Worm (Caenorhabditis elegans) whole organism, L3 larva: ENCODE data around the gene F20H11.4.

Experiments used
- R02D3.7 ChIP-seq: fragments of 150-350 bp; optimal IDR thresholded peaks from 2 replicates; lab custom pipeline; 2014; ENCODE audit warnings: missing biosample characterization, missing genetic modification characterization
- ZK546.5 ChIP-seq: sonication (generic microtip); optimal IDR thresholded peaks from 2 replicates; lab custom pipeline; 2017; ENCODE audit warnings: missing biosample characterization, missing genetic modification characterization
- aly-2 ChIP-seq: fragments of 150-350 bp; optimal IDR thresholded peaks from 2 replicates; lab custom pipeline; 2014; ENCODE audit warnings: missing biosample characterization, missing genetic modification characterization
- ceh-28 ChIP-seq: fragments of 150-350 bp; optimal IDR thresholded peaks from 2 replicates; lab custom pipeline; 2014; ENCODE audit warnings: missing biosample characterization, missing genetic modification reagents, missing genetic modification characterization
- ceh-82 ChIP-seq: fragments of 150-350 bp; optimal IDR thresholded peaks from 2 replicates; lab custom pipeline; 2014; ENCODE audit warnings: missing biosample characterization, missing genetic modification characterization
- daf-12 ChIP-seq: fragments of 150-350 bp; optimal IDR thresholded peaks from 2 replicates; lab custom pipeline; 2014; ENCODE audit warnings: missing biosample characterization, missing genetic modification reagents, missing genetic modification characterization
- egl-5 ChIP-seq: fragments of 150-350 bp; optimal IDR thresholded peaks from 2 replicates; lab custom pipeline; 2017; ENCODE audit warnings: missing biosample characterization, missing genetic modification reagents, missing genetic modification characterization, inconsistent platforms
- elt-2 ChIP-seq: sonication (generic microtip); optimal IDR thresholded peaks from 2 replicates; lab custom pipeline; 2016; ENCODE audit warnings: missing genetic modification reagents, mild to moderate bottlenecking, missing genetic modification characterization, missing compliant biosample characterization
- elt-3 ChIP-seq, 3 experiments: fragments of 150-350 bp in 1 of 3; sonication (generic microtip) in 2 of 3; optimal IDR thresholded peaks; 2 replicates in 2 of 3; 4 replicates in 1 of 3; lab custom pipeline; 2014 to 2017; ENCODE audit warnings: missing biosample characterization in 3 of 3, missing genetic modification characterization in 3 of 3
- eor-1 ChIP-seq, 2 experiments: fragments of 150-350 bp; optimal IDR thresholded peaks; 2 replicates each; lab custom pipeline; 2014 to 2018; ENCODE audit warnings: missing biosample characterization in 2 of 2, missing genetic modification characterization in 2 of 2
- fkh-10 ChIP-seq: sonication (generic microtip); optimal IDR thresholded peaks from 2 replicates; lab custom pipeline; 2017; ENCODE audit warnings: missing biosample characterization, missing genetic modification reagents, missing genetic modification characterization
- fkh-2 ChIP-seq: fragments of 150-350 bp; optimal IDR thresholded peaks from 2 replicates; lab custom pipeline; 2014; ENCODE audit warnings: missing biosample characterization, missing genetic modification reagents, missing genetic modification characterization
- hmg-11 ChIP-seq: sonication (generic microtip); optimal IDR thresholded peaks from 2 replicates; lab custom pipeline; 2016; ENCODE audit warnings: missing genetic modification characterization, missing compliant biosample characterization
- jun-1 ChIP-seq: fragments of 150-350 bp; optimal IDR thresholded peaks from 2 replicates; lab custom pipeline; 2014; ENCODE audit warnings: missing biosample characterization, missing genetic modification reagents, missing genetic modification characterization
- lin-15B ChIP-seq: fragments of 150-350 bp; optimal IDR thresholded peaks from 2 replicates; lab custom pipeline; 2014; ENCODE audit warnings: missing biosample characterization, missing genetic modification characterization
- lsy-12 ChIP-seq: sonication (generic microtip); optimal IDR thresholded peaks from 2 replicates; lab custom pipeline; 2016; ENCODE audit warnings: mild to moderate bottlenecking, missing genetic modification characterization, missing compliant biosample characterization
- mdl-1 ChIP-seq: fragments of 150-350 bp; optimal IDR thresholded peaks from 2 replicates; lab custom pipeline; 2014; ENCODE audit warnings: missing biosample characterization, missing genetic modification characterization
- mml-1 ChIP-seq: fragments of 150-350 bp; sonication (generic microtip); optimal IDR thresholded peaks from 3 replicates; lab custom pipeline; 2014; ENCODE audit warnings: missing biosample characterization, missing genetic modification characterization
- nfya-1 ChIP-seq: sonication (generic microtip); optimal IDR thresholded peaks from 2 replicates; lab custom pipeline; 2017; ENCODE audit warnings: missing genetic modification characterization, mild to moderate bottlenecking, missing compliant biosample characterization, antibody characterized with exemption, moderate library complexity; ENCODE audit not compliant: insufficient read depth
- nhr-11 ChIP-seq: fragments of 150-350 bp; optimal IDR thresholded peaks from 2 replicates; lab custom pipeline; 2014; ENCODE audit warnings: missing biosample characterization, missing genetic modification characterization
- nhr-12 ChIP-seq: fragments of 150-350 bp; optimal IDR thresholded peaks from 2 replicates; lab custom pipeline; 2014; ENCODE audit warnings: missing biosample characterization, missing genetic modification characterization
- nhr-237 ChIP-seq: fragments of 150-350 bp; optimal IDR thresholded peaks from 2 replicates; lab custom pipeline; 2014; ENCODE audit warnings: missing biosample characterization, missing genetic modification characterization
- nhr-28 ChIP-seq: fragments of 150-350 bp; optimal IDR thresholded peaks from 2 replicates; lab custom pipeline; 2014; ENCODE audit warnings: missing biosample characterization, missing genetic modification characterization
- nhr-43 ChIP-seq: sonication (generic microtip); optimal IDR thresholded peaks from 2 replicates; lab custom pipeline; 2016; ENCODE audit warnings: mild to moderate bottlenecking, missing genetic modification characterization, missing compliant biosample characterization; ENCODE audit not compliant: poor library complexity, severe bottlenecking
- nhr-67 ChIP-seq: fragments of 150-350 bp; optimal IDR thresholded peaks from 2 replicates; lab custom pipeline; 2014; ENCODE audit warnings: missing biosample characterization, missing genetic modification characterization
- nhr-76 ChIP-seq: fragments of 150-350 bp; sonication (generic microtip); optimal IDR thresholded peaks from 5 replicates; lab custom pipeline; 2014; ENCODE audit warnings: missing biosample characterization, missing genetic modification characterization
- nhr-77 ChIP-seq: fragments of 150-350 bp; optimal IDR thresholded peaks from 2 replicates; lab custom pipeline; 2014; ENCODE audit warnings: missing biosample characterization, missing genetic modification characterization
- pha-4 ChIP-seq: fragments of 150-350 bp; optimal IDR thresholded peaks from 2 replicates; lab custom pipeline; 2014; ENCODE audit warnings: missing biosample characterization, missing genetic modification reagents, missing genetic modification characterization
- sea-2 ChIP-seq: fragments of 150-350 bp; sonication (generic microtip); optimal IDR thresholded peaks from 4 replicates; lab custom pipeline; 2014; ENCODE audit warnings: missing biosample characterization, missing genetic modification reagents, missing genetic modification characterization
- skn-1 ChIP-seq: fragments of 150-350 bp; optimal IDR thresholded peaks from 2 replicates; lab custom pipeline; 2014; ENCODE audit warnings: missing biosample characterization, missing genetic modification characterization
- snpc-4 ChIP-seq: fragments of 150-350 bp; optimal IDR thresholded peaks from 2 replicates; lab custom pipeline; 2014; ENCODE audit warnings: missing biosample characterization, missing genetic modification characterization
- tbx-2 ChIP-seq: sonication (generic microtip); optimal IDR thresholded peaks from 2 replicates; lab custom pipeline; 2016; ENCODE audit warnings: mild to moderate bottlenecking, missing genetic modification characterization, missing compliant biosample characterization
- zag-1 ChIP-seq: fragments of 150-350 bp; optimal IDR thresholded peaks from 2 replicates; lab custom pipeline; 2014; ENCODE audit warnings: missing biosample characterization, missing genetic modification characterization
- ztf-11 ChIP-seq: fragments of 150-350 bp; optimal IDR thresholded peaks from 2 replicates; lab custom pipeline; 2014; ENCODE audit warnings: missing biosample characterization, missing genetic modification characterization
- ztf-4 ChIP-seq: fragments of 150-350 bp; optimal IDR thresholded peaks from 2 replicates; lab custom pipeline; 2014; ENCODE audit warnings: missing biosample characterization, missing genetic modification characterization

F20H11.4 gene

DNA sequence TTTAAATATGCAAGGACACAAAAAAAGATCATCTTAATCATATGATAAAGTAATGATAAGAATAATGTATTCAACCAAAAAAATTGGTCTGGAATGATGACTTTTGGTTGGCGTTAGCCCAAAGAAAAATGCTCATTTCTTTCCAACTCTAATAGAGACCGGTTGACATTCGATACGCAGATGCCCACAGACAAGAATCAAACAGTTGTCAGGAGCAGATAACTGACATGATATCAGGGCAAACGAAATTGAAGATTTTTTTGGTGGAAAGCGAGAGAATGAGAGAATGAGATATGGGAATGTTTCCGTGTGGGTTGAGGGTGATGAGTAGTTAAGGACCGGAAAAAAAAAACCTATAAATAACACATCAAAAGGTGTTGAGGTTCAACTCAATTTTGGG is 30.6 kb downstream of the F20H11.4 start:
- TF ChIP-seq nhr-77 (tag; lab: Kevin White, UChicago) (no peak), mml-1 (tag; lab: Kevin White, UChicago) (no peak), lin-15B (tag; lab: Kevin White, UChicago) (no peak), snpc-4 (tag; lab: Kevin White, UChicago) (no peak)

DNA sequence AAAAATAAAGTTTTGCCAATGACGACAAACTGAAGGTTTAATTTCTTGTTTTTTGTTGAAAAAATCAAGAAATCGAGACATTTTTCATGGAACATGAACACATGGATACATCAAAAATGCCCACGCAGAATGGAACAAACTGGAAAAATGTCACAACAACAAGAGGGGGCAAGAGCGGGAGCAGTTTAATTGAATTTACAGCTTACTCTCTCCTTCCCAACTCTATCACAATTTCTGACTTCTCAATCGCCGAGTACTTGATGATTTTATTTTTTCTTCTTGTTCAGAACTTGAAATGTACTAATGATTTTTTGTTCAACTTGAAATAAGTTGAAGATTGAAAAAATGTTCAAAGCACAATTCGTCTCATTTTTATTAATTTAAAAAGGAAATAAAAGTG is 36.9 kb downstream of the F20H11.4 start:
- no peak for TF ChIP-seq fkh-2 (tag; lab: Kevin White, UChicago)
- TF ChIP-seq nhr-11 (tag; lab: Kevin White, UChicago), result no peak
- no peak for TF ChIP-seq mdl-1
- TF ChIP-seq nfya-1 (tag; lab: Kevin White, UChicago), result no peak
- no peak for TF ChIP-seq elt-2 (tag; lab: Kevin White, UChicago)
- no peak for TF ChIP-seq nhr-77 (tag; lab: Kevin White, UChicago)
- TF ChIP-seq eor-1 (tag; optimal IDR thresholded peaks at IDR 0.05; lab: Kevin White, UChicago), result no peak
- TF ChIP-seq lin-15B (tag; lab: Kevin White, UChicago), result no peak
- TF ChIP-seq nhr-28, result no peak
- no peak for TF ChIP-seq nhr-12 (tag; lab: Kevin White, UChicago)
- no peak for TF ChIP-seq pha-4
- TF ChIP-seq fkh-10 (GFP tag; lab: Kevin White, UChicago), result no peak
- TF ChIP-seq ceh-28 (tag; lab: Kevin White, UChicago), result no peak
- TF ChIP-seq nhr-43, result no peak
- no peak for TF ChIP-seq snpc-4 (tag; lab: Kevin White, UChicago)
- TF ChIP-seq ceh-82 (tag; lab: Kevin White, UChicago), result no peak
- no peak for TF ChIP-seq ztf-11 (tag; lab: Kevin White, UChicago)
- no peak for TF ChIP-seq tbx-2
- TF ChIP-seq, all 47 proteins: peak for 0

- TF ChIP-seq skn-1 (tag; lab: Kevin White, UChicago), result peak; percentile 7
- TF ChIP-seq aly-2 (tag; lab: Kevin White, UChicago), result no peak
- TF ChIP-seq nfya-1 (tag; lab: Kevin White, UChicago), result peak; percentile 14
- peak; percentile 78 for TF ChIP-seq fkh-10 (GFP tag; lab: Kevin White, UChicago)
Measured at ce11 chrIII:6646898-6647297, 38.5 kb downstream of the F20H11.4 start.

DNA sequence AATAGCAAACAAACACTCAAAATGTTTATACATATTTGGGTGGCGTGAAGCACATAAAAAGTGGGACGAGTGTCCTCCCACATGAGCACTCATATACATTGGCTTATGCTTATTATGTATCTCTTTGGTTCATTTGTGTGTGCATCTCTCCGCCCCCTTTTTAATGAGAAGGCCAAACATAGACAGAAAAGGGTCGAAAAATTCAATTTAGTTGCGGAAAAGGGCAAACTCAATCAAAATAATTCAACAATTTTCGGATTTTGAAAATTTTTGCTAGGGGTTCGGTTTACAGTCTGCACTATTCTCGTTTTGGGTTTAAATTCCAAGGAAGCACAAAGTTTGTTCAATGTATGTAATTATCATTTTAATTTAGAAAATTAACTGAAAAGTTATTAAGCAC is 39.1 kb downstream of the F20H11.4 start:
- TF ChIP-seq eor-1 (tag; optimal IDR thresholded peaks at IDR 0.05; lab: Kevin White, UChicago), result no peak
- TF ChIP-seq ceh-28 (tag; lab: Kevin White, UChicago), result no peak
- no peak for TF ChIP-seq R02D3.7
- TF ChIP-seq mml-1 (tag; lab: Kevin White, UChicago), result no peak
- no peak for TF ChIP-seq lin-15B (tag; lab: Kevin White, UChicago)
- TF ChIP-seq mdl-1, result no peak
- no peak for TF ChIP-seq skn-1 (tag; lab: Kevin White, UChicago)
- no peak for TF ChIP-seq aly-2 (tag; lab: Kevin White, UChicago)
- no peak for TF ChIP-seq lsy-12
- no peak for TF ChIP-seq nhr-11 (tag; lab: Kevin White, UChicago)
- no peak for TF ChIP-seq nhr-237
- no peak for TF ChIP-seq elt-3 (tag; optimal IDR thresholded peaks at IDR 0.05; lab: Kevin White, UChicago)
- no peak for TF ChIP-seq ZK546.5
- TF ChIP-seq snpc-4 (tag; lab: Kevin White, UChicago), result no peak
- no peak for TF ChIP-seq nhr-76 (tag; lab: Kevin White, UChicago)
- TF ChIP-seq daf-12, result no peak

ce11 chrIII:6651983-6652382 is 43.6 kb downstream of the F20H11.4 start, which contains the start of gene pdfr-1:
TSS of gene pdfr-1 (minus strand) at chrIII:6652083.
- TF ChIP-seq egl-5 (tag; lab: Kevin White, UChicago), result no peak
- TF ChIP-seq nhr-76 (tag; lab: Kevin White, UChicago), result no peak
- no peak for TF ChIP-seq ceh-82 (tag; lab: Kevin White, UChicago)
- TF ChIP-seq fkh-10 (GFP tag; lab: Kevin White, UChicago), result no peak
- TF ChIP-seq nhr-28, result no peak
- TF ChIP-seq nhr-67 (tag; lab: Kevin White, UChicago), result no peak
- no peak for TF ChIP-seq pha-4
- no peak for TF ChIP-seq R02D3.7
- no peak for TF ChIP-seq ZK546.5
- no peak for TF ChIP-seq zag-1 (tag; lab: Kevin White, UChicago)
- TF ChIP-seq nhr-237, result no peak
- TF ChIP-seq sea-2 (GFP tag; lab: Kevin White, UChicago), result no peak
- TF ChIP-seq jun-1, result no peak
- no peak for TF ChIP-seq hmg-11 (tag; lab: Kevin White, UChicago)
- TF ChIP-seq mdl-1, result no peak
- TF ChIP-seq snpc-4 (tag; lab: Kevin White, UChicago), result no peak
- no peak for TF ChIP-seq ztf-4 (tag; lab: Kevin White, UChicago)
- no peak for TF ChIP-seq elt-3 (tag; optimal IDR thresholded peaks at IDR 0.05; lab: Kevin White, UChicago)
- no peak for TF ChIP-seq aly-2 (tag; lab: Kevin White, UChicago)
- TF ChIP-seq, all 47 proteins: peak for 0
